Fruit fly (Drosophila melanogaster): ENCODE results near the gene CG3726.

DNA sequence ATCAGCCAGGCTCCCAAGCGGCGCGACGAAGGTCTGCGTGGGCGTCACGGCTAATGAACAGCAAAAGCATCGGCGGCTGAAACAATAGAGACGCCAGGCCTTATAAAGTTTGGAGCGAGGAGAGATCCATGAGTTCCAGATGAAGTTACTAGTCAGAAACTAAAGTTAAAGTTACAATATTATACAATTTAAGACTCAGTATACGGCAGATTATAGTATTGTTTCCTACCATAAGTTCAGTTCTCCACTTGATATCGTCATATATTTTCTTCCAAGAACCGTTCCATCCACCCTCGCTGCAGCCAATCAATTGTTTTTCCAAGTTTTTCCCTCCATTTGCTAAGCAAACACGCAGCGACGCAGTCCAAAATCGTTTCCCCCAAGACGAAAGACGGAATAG lies 66.5 kb downstream of the CG3726 start:
- TF ChIP-seq CG8301 (tag; optimal IDR thresholded peaks at IDR 0.05) (no peak), Pif1B (GFP tag; optimal IDR thresholded peaks at IDR 0.05) (no peak), CG14655 (GFP tag; optimal IDR thresholded peaks at IDR 0.05) (no peak), EcR (GFP tag; optimal IDR thresholded peaks at IDR 0.05) (no peak), CG15710 (tag; optimal IDR thresholded peaks at IDR 0.05) (no peak), CG4496 (GFP tag; IDR thresholded peaks at IDR 0.05) (no peak)

All from whole organism, pupa.